Worm (Caenorhabditis elegans) whole organism, L4 larva: ENCODE measurements around the gene F09E10.7.

Source experiments
- Y75B8A.6 ChIP-seq: fragments of 200-800 bp; sonication (Bioruptor generic); IDR thresholded peaks from 2 replicates; pipeline ENCODE4 v1.3.6; 2022; ENCODE audit warnings: missing genetic modification reagents, missing genetic modification characterization, missing compliant biosample characterization
- nhr-6 ChIP-seq: fragments of 150-350 bp; optimal IDR thresholded peaks from 2 replicates; lab custom pipeline; 2014; ENCODE audit warnings: missing biosample characterization, missing genetic modification characterization

ce11 chrX:1512307-1512706 lies 10.7 kb upstream of the F09E10.7 start:
- TF ChIP-seq nhr-6 (tag; lab: Kevin White, UChicago) (no peak), Y75B8A.6 (GFP tag; lab: Robert Waterston, UW) (no peak)
